Worm (Caenorhabditis elegans) whole organism, late embryonic: ENCODE data around the gene gpa-2.

Experiments used
- C38D4.7 ChIP-seq: fragments of 200-800 bp; sonication (Bioruptor generic); optimal IDR thresholded peaks from 2 replicates; lab custom pipeline; 2018; ENCODE audit warnings: mild to moderate bottlenecking, missing genetic modification characterization, moderate library complexity, missing compliant biosample characterization
- F13H6.1 ChIP-seq: sonication (generic microtip); optimal IDR thresholded peaks from 2 replicates; lab custom pipeline; 2016; ENCODE audit warnings: missing genetic modification characterization, missing compliant biosample characterization
- T23F11.4 ChIP-seq: fragments of 200-800 bp; sonication (Bioruptor generic); optimal IDR thresholded peaks from 2 replicates; lab custom pipeline; 2018; ENCODE audit warnings: mild to moderate bottlenecking, missing genetic modification characterization, missing compliant biosample characterization
- ama-1 ChIP-seq: fragments of 150-350 bp; optimal IDR thresholded peaks from 2 replicates; lab custom pipeline; 2014
- ceh-14 ChIP-seq: sonication (generic microtip); optimal IDR thresholded peaks from 2 replicates; lab custom pipeline; 2016; ENCODE audit warnings: missing genotype, missing genetic modification characterization, missing compliant biosample characterization
- ceh-18 ChIP-seq: sonication (generic microtip); optimal IDR thresholded peaks from 2 replicates; lab custom pipeline; 2016; ENCODE audit warnings: missing genetic modification characterization, missing compliant biosample characterization
- ceh-19 ChIP-seq: fragments of 200-800 bp; sonication (Bioruptor generic); optimal IDR thresholded peaks from 2 replicates; lab custom pipeline; 2018; ENCODE audit warnings: mild to moderate bottlenecking, missing genetic modification characterization, missing compliant biosample characterization
- ceh-2 ChIP-seq: sonication (generic microtip); optimal IDR thresholded peaks from 2 replicates; lab custom pipeline; 2016; ENCODE audit warnings: missing genotype, missing genetic modification characterization, missing compliant biosample characterization
- ceh-22 ChIP-seq: sonication (generic microtip); optimal IDR thresholded peaks from 2 replicates; lab custom pipeline; 2017; ENCODE audit warnings: missing biosample characterization, missing genetic modification characterization
- ceh-30 ChIP-seq: fragments of 150-350 bp; optimal IDR thresholded peaks from 2 replicates; lab custom pipeline; 2014; ENCODE audit warnings: missing biosample characterization, missing genetic modification characterization
- ceh-31 ChIP-seq: sonication (generic microtip); optimal IDR thresholded peaks from 2 replicates; lab custom pipeline; 2016; ENCODE audit warnings: missing genetic modification characterization, missing compliant biosample characterization
- ceh-48 ChIP-seq: sonication (generic microtip); optimal IDR thresholded peaks from 2 replicates; lab custom pipeline; 2016; ENCODE audit warnings: missing genetic modification characterization, inconsistent platforms, missing compliant biosample characterization
- ceh-6 ChIP-seq: fragments of 200-800 bp; sonication (Bioruptor generic); optimal IDR thresholded peaks from 2 replicates; lab custom pipeline; 2018; ENCODE audit warnings: mild to moderate bottlenecking, missing genetic modification characterization, missing compliant biosample characterization
- ceh-9 ChIP-seq: sonication (generic microtip); optimal IDR thresholded peaks from 2 replicates; lab custom pipeline; 2016; ENCODE audit warnings: mild to moderate bottlenecking, missing genetic modification characterization, inconsistent platforms, missing compliant biosample characterization
- dve-1 ChIP-seq: sonication (generic microtip); optimal IDR thresholded peaks from 2 replicates; lab custom pipeline; 2017; ENCODE audit warnings: antibody characterized with exemption, mild to moderate bottlenecking, missing genetic modification characterization, missing compliant biosample characterization
- elt-2 ChIP-seq: sonication (generic microtip); optimal IDR thresholded peaks from 2 replicates; lab custom pipeline; 2016; ENCODE audit warnings: missing genetic modification reagents, missing genetic modification characterization, missing compliant biosample characterization
- ets-4 ChIP-seq: sonication (generic microtip); optimal IDR thresholded peaks from 2 replicates; lab custom pipeline; 2016; ENCODE audit warnings: missing genetic modification characterization, missing compliant biosample characterization
- eyg-1 ChIP-seq: sonication (generic microtip); optimal IDR thresholded peaks from 2 replicates; lab custom pipeline; 2016; ENCODE audit warnings: missing genotype, missing genetic modification characterization, missing compliant biosample characterization
- fax-1 ChIP-seq: sonication (generic microtip); optimal IDR thresholded peaks from 2 replicates; lab custom pipeline; 2016; ENCODE audit warnings: missing genotype, missing genetic modification characterization, missing compliant biosample characterization
- gmeb-2 ChIP-seq: sonication (generic microtip); optimal IDR thresholded peaks from 2 replicates; lab custom pipeline; 2016; ENCODE audit warnings: missing genetic modification characterization, inconsistent platforms, missing compliant biosample characterization
- hlh-13 ChIP-seq: fragments of 200-800 bp; sonication (Bioruptor generic); optimal IDR thresholded peaks from 2 replicates; lab custom pipeline; 2018; ENCODE audit warnings: mild to moderate bottlenecking, missing genetic modification characterization, missing compliant biosample characterization
- hlh-8 ChIP-seq: sonication (generic microtip); optimal IDR thresholded peaks from 2 replicates; lab custom pipeline; 2016; ENCODE audit warnings: missing genotype, missing genetic modification characterization, missing compliant biosample characterization
- lim-6 ChIP-seq: sonication (generic microtip); optimal IDR thresholded peaks from 2 replicates; lab custom pipeline; 2016; ENCODE audit warnings: missing genetic modification characterization, missing compliant biosample characterization
- lin-11 ChIP-seq: fragments of 200-800 bp; sonication (Bioruptor generic); optimal IDR thresholded peaks from 2 replicates; lab custom pipeline; 2018; ENCODE audit warnings: mild to moderate bottlenecking, missing genetic modification characterization, missing compliant biosample characterization
- madf-2 ChIP-seq: sonication (generic microtip); optimal IDR thresholded peaks from 2 replicates; lab custom pipeline; 2017; ENCODE audit warnings: missing genetic modification characterization, missing compliant biosample characterization
- mec-3 ChIP-seq: sonication (generic microtip); optimal IDR thresholded peaks from 2 replicates; lab custom pipeline; 2016; ENCODE audit warnings: borderline replicate concordance, missing genetic modification characterization, missing compliant biosample characterization
- nfya-1 ChIP-seq: sonication (generic microtip); optimal IDR thresholded peaks from 2 replicates; lab custom pipeline; 2017; ENCODE audit warnings: missing genetic modification characterization, mild to moderate bottlenecking, missing compliant biosample characterization, antibody characterized with exemption, moderate library complexity
- nhr-11 ChIP-seq: fragments of 150-350 bp; optimal IDR thresholded peaks from 2 replicates; lab custom pipeline; 2014; ENCODE audit warnings: missing biosample characterization, missing genetic modification characterization
- npax-4 ChIP-seq: sonication (generic microtip); optimal IDR thresholded peaks from 2 replicates; lab custom pipeline; 2016; ENCODE audit warnings: missing genetic modification characterization, missing compliant biosample characterization
- odd-2 ChIP-seq: sonication (generic microtip); optimal IDR thresholded peaks from 2 replicates; lab custom pipeline; 2017; ENCODE audit warnings: antibody characterized with exemption, mild to moderate bottlenecking, missing genetic modification characterization, missing compliant biosample characterization
- pha-4 ChIP-seq: fragments of 150-350 bp; optimal IDR thresholded peaks from 2 replicates; lab custom pipeline; 2018; ENCODE audit warnings: missing biosample characterization, missing genetic modification reagents, missing genetic modification characterization
- pqm-1 ChIP-seq: sonication (generic microtip); optimal IDR thresholded peaks from 2 replicates; lab custom pipeline; 2016; ENCODE audit warnings: missing genetic modification characterization, missing compliant biosample characterization
- pros-1 ChIP-seq: fragments of 150-350 bp; optimal IDR thresholded peaks from 2 replicates; lab custom pipeline; 2014; ENCODE audit warnings: missing biosample characterization, missing genetic modification reagents, missing genetic modification characterization
- rnt-1 ChIP-seq: sonication (generic microtip); optimal IDR thresholded peaks from 2 replicates; lab custom pipeline; 2016; ENCODE audit warnings: missing genetic modification characterization, missing compliant biosample characterization
- tbx-2 ChIP-seq: sonication (generic microtip); optimal IDR thresholded peaks from 2 replicates; lab custom pipeline; 2016; ENCODE audit warnings: missing genetic modification characterization, missing compliant biosample characterization
- tbx-7 ChIP-seq: sonication (generic microtip); optimal IDR thresholded peaks from 2 replicates; lab custom pipeline; 2016; ENCODE audit warnings: missing genotype, missing genetic modification characterization, missing compliant biosample characterization
- ttx-3 ChIP-seq: sonication (generic microtip); optimal IDR thresholded peaks from 2 replicates; lab custom pipeline; 2016; ENCODE audit warnings: missing genetic modification reagents, missing genetic modification characterization, missing compliant biosample characterization
- unc-3 ChIP-seq, 2 experiments: fragments of 200-800 bp in 1 of 2; sonication (Bioruptor generic) in 1 of 2; sonication (generic microtip) in 1 of 2; conservative IDR thresholded peaks in 1 of 2; optimal IDR thresholded peaks in 1 of 2; 2 replicates each; pipeline versions ENCODE4 v1.3.6 to Lab custom; 2016 to 2022; ENCODE audit warnings: missing compliant biosample characterization in 2 of 2, missing genetic modification characterization in 2 of 2, missing genetic modification reagents in 1 of 2
- unc-42 ChIP-seq: sonication (generic microtip); optimal IDR thresholded peaks from 2 replicates; lab custom pipeline; 2016; ENCODE audit warnings: missing genotype, missing genetic modification characterization, missing compliant biosample characterization
- ztf-16 ChIP-seq: sonication (generic microtip); optimal IDR thresholded peaks from 2 replicates; lab custom pipeline; 2017; ENCODE audit warnings: missing genetic modification characterization, missing compliant biosample characterization

The gpa-2 gene

ce11 chrV:8357756-8358155 lies 13.0 kb upstream of the gpa-2 start:
- TF ChIP-seq ceh-48 (tag; lab: Kevin White, UChicago) (no peak), pha-4 (tag; lab: Kevin White, UChicago) (no peak), odd-2 (tag; lab: Kevin White, UChicago) (no peak), F13H6.1 (tag; lab: Kevin White, UChicago) (no peak), lim-6 (tag; lab: Kevin White, UChicago) (no peak), ztf-16 (no peak), ceh-22 (no peak), mec-3 (tag; lab: Kevin White, UChicago) (no peak), ceh-19 (GFP tag; lab: Kevin White, UChicago) (no peak), lin-11 (no peak), ttx-3 (tag; lab: Kevin White, UChicago) (no peak), T23F11.4 (no peak), ama-1 (lab: Kevin White, UChicago) (no peak), nhr-11 (tag; lab: Kevin White, UChicago) (no peak)

- TF ChIP-seq tbx-7 (tag; lab: Kevin White, UChicago) (no peak), pha-4 (tag; lab: Kevin White, UChicago) (no peak), odd-2 (tag; lab: Kevin White, UChicago) (no peak)
These were observed 12.1 kb upstream of the gpa-2 start for ce11 chrV:8358702-8359101.

DNA sequence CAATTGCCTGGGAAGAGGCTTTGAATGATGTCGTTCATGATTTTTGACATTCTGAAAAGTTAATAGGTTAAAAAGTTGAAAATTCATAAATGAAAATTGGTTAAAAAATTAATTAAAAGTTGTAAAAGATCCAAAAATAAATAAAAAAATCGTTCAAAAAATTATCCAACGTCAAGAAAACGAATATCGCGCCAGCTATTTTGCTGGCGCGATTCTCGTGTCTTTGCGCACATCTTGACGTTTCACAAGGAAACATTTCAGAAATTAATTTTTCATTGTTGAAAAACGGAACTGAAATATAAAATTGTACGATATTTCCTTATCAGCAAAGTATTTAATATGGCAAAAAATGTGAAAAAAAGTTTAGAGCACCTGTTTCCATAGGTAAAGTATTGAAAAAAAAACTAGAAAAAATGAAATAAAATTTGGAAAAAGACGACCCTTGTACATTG lies 11.7 kb upstream of the gpa-2 start, which contains the start of gene mpdu-1:
mpdu-1 (minus strand) TSS at position 51 of the 452 bp plus-strand sequence.
- TF ChIP-seq nfya-1: peak; percentile 27
- peak; percentile 36 for TF ChIP-seq elt-2 (tag; lab: Kevin White, UChicago)
- no peak for TF ChIP-seq ttx-3 (tag; lab: Kevin White, UChicago)

ce11 chrV:8359792-8360191 lies 11.0 kb upstream of the gpa-2 start, which contains the start of gene F38E1.6:
Gene F38E1.6 (plus strand): TSS chrV:8360092.
- TF ChIP-seq eyg-1 (tag; lab: Kevin White, UChicago) (no peak), ceh-6 (GFP tag; lab: Kevin White, UChicago) (no peak), ceh-48 (tag; lab: Kevin White, UChicago) (no peak), gmeb-2 (tag; lab: Kevin White, UChicago) (no peak), C38D4.7 (GFP tag; lab: Kevin White, UChicago) (no peak), unc-3 (GFP tag; conservative IDR thresholded peaks at IDR 0.05; lab: Robert Waterston, UW) (no peak), unc-3 (tag; optimal IDR thresholded peaks at IDR 0.05; lab: Kevin White, UChicago) (no peak), rnt-1 (no peak), npax-4 (tag; lab: Kevin White, UChicago) (no peak), hlh-13 (no peak), nhr-11 (tag; lab: Kevin White, UChicago) (no peak), ceh-30 (tag; lab: Kevin White, UChicago) (no peak), madf-2 (tag; lab: Kevin White, UChicago) (no peak), ceh-31 (tag; lab: Kevin White, UChicago) (no peak)

- TF ChIP-seq ceh-18 (no peak), pqm-1 (tag; lab: Kevin White, UChicago) (no peak), hlh-8 (no peak), ets-4 (tag; lab: Kevin White, UChicago) (no peak), ceh-14 (tag; lab: Kevin White, UChicago) (no peak), pros-1 (tag; lab: Kevin White, UChicago) (no peak), ceh-9 (no peak), unc-42 (no peak), ceh-48 (tag; lab: Kevin White, UChicago) (no peak), dve-1 (tag; lab: Kevin White, UChicago) (no peak), fax-1 (tag; lab: Kevin White, UChicago) (no peak), ceh-2 (tag; lab: Kevin White, UChicago) (no peak), tbx-2 (no peak)
These were observed 4.6 kb downstream of the gpa-2 start, which contains the start of gene F38E1.10 for ce11 chrV:8375419-8375818. Gene F38E1.10 (minus strand): TSS chrV:8375519.
